Worm (Caenorhabditis elegans) whole organism, L2 larva: Measurements from ENCODE around the gene R05H10.1.

Source experiments
- C34F6.9 ChIP-seq: fragments of 150-350 bp; optimal IDR thresholded peaks from 2 replicates; lab custom pipeline; 2014; ENCODE audit warnings: missing biosample characterization, missing genetic modification characterization
- F13H6.1 ChIP-seq: sonication (generic microtip); optimal IDR thresholded peaks from 2 replicates; lab custom pipeline; 2016; ENCODE audit warnings: missing genetic modification characterization, missing compliant biosample characterization
- R02D3.7 ChIP-seq: fragments of 150-350 bp; optimal IDR thresholded peaks from 2 replicates; lab custom pipeline; 2014; ENCODE audit warnings: missing biosample characterization, missing genetic modification characterization
- ZK546.5 ChIP-seq: sonication (generic microtip); optimal IDR thresholded peaks from 2 replicates; lab custom pipeline; 2017; ENCODE audit warnings: missing biosample characterization, missing genetic modification characterization
- aly-2 ChIP-seq: fragments of 150-350 bp; optimal IDR thresholded peaks from 2 replicates; lab custom pipeline; 2014; ENCODE audit warnings: missing biosample characterization, missing genetic modification characterization
- ama-1 ChIP-seq: fragments of 150-350 bp; optimal IDR thresholded peaks from 2 replicates; lab custom pipeline; 2018; ENCODE audit warnings: inconsistent platforms
- blmp-1 ChIP-seq: sonication (generic microtip); optimal IDR thresholded peaks from 2 replicates; lab custom pipeline; 2017; ENCODE audit warnings: missing genetic modification characterization, mild to moderate bottlenecking, missing compliant biosample characterization, antibody characterized with exemption, moderate library complexity; ENCODE audit not compliant: insufficient read depth
- ceh-16 ChIP-seq: fragments of 150-350 bp; optimal IDR thresholded peaks from 2 replicates; lab custom pipeline; 2014; ENCODE audit warnings: missing biosample characterization, missing genetic modification characterization
- ceh-82 ChIP-seq: fragments of 150-350 bp; optimal IDR thresholded peaks from 2 replicates; lab custom pipeline; 2014; ENCODE audit warnings: missing biosample characterization, missing genetic modification characterization
- crh-2 ChIP-seq: sonication (generic microtip); optimal IDR thresholded peaks from 2 replicates; lab custom pipeline; 2017; ENCODE audit warnings: missing biosample characterization, missing genetic modification characterization
- egl-27 ChIP-seq: sonication (generic microtip); optimal IDR thresholded peaks from 3 replicates; lab custom pipeline; 2017; ENCODE audit warnings: missing biosample characterization, missing genetic modification reagents, missing genetic modification characterization
- elt-1 ChIP-seq: fragments of 150-350 bp; optimal IDR thresholded peaks from 2 replicates; lab custom pipeline; 2014; ENCODE audit warnings: missing biosample characterization, missing genetic modification characterization
- fos-1 ChIP-seq: fragments of 150-350 bp; optimal IDR thresholded peaks from 2 replicates; lab custom pipeline; 2014; ENCODE audit warnings: missing biosample characterization, missing genetic modification characterization
- gmeb-1 ChIP-seq: fragments of 150-350 bp; optimal IDR thresholded peaks from 2 replicates; lab custom pipeline; 2014; ENCODE audit warnings: missing biosample characterization, missing genetic modification characterization
- lin-11 ChIP-seq: fragments of 150-350 bp; sonication (generic microtip); optimal IDR thresholded peaks from 2 replicates; lab custom pipeline; 2014; ENCODE audit warnings: missing biosample characterization, missing genetic modification characterization, inconsistent platforms, mixed read lengths
- lin-13 ChIP-seq: fragments of 150-350 bp; optimal IDR thresholded peaks from 2 replicates; lab custom pipeline; 2014; ENCODE audit warnings: missing biosample characterization, missing genetic modification reagents, missing genetic modification characterization
- lin-39 ChIP-seq: fragments of 150-350 bp; optimal IDR thresholded peaks from 2 replicates; lab custom pipeline; 2014; ENCODE audit warnings: missing biosample characterization, missing genetic modification reagents, missing genetic modification characterization
- lsy-2 ChIP-seq, 2 experiments: fragments of 150-350 bp in 1 of 2; sonication (generic microtip) in 1 of 2; optimal IDR thresholded peaks; 2 replicates each; lab custom pipeline; 2014 to 2017; ENCODE audit warnings: missing biosample characterization in 2 of 2, missing genetic modification characterization in 2 of 2
- mab-5 ChIP-seq: fragments of 150-350 bp; optimal IDR thresholded peaks from 2 replicates; lab custom pipeline; 2014; ENCODE audit warnings: missing biosample characterization, missing genetic modification characterization
- mbf-1 ChIP-seq: sonication (generic microtip); optimal IDR thresholded peaks from 2 replicates; lab custom pipeline; 2017; ENCODE audit warnings: missing biosample characterization, missing genetic modification characterization
- mdl-1 ChIP-seq, 2 experiments: fragments of 150-350 bp in 1 of 2; sonication (generic microtip) in 1 of 2; optimal IDR thresholded peaks; 2 replicates each; lab custom pipeline; 2017; ENCODE audit warnings: missing biosample characterization in 2 of 2, missing genetic modification characterization in 2 of 2
- nhr-129 ChIP-seq: fragments of 150-350 bp; optimal IDR thresholded peaks from 2 replicates; lab custom pipeline; 2014; ENCODE audit warnings: missing biosample characterization, missing genetic modification characterization
- nhr-21 ChIP-seq: fragments of 150-350 bp; optimal IDR thresholded peaks from 2 replicates; lab custom pipeline; 2014; ENCODE audit warnings: missing biosample characterization, missing genetic modification characterization
- nhr-237 ChIP-seq: fragments of 150-350 bp; optimal IDR thresholded peaks from 2 replicates; lab custom pipeline; 2014; ENCODE audit warnings: missing biosample characterization, missing genetic modification characterization
- nhr-25 ChIP-seq: fragments of 150-350 bp; sonication (generic microtip); optimal IDR thresholded peaks from 3 replicates; lab custom pipeline; 2014; ENCODE audit warnings: missing biosample characterization, missing genetic modification characterization
- nhr-6 ChIP-seq: fragments of 150-350 bp; optimal IDR thresholded peaks from 2 replicates; lab custom pipeline; 2014; ENCODE audit warnings: missing biosample characterization, missing genetic modification characterization
- nhr-77 ChIP-seq: fragments of 150-350 bp; optimal IDR thresholded peaks from 2 replicates; lab custom pipeline; 2014; ENCODE audit warnings: missing biosample characterization, missing genetic modification characterization
- sem-4 ChIP-seq: fragments of 150-350 bp; optimal IDR thresholded peaks from 2 replicates; lab custom pipeline; 2014; ENCODE audit warnings: missing biosample characterization, missing genetic modification reagents, missing genetic modification characterization
- sma-3 ChIP-seq: sonication (generic microtip); optimal IDR thresholded peaks from 2 replicates; lab custom pipeline; 2016; ENCODE audit warnings: missing genetic modification reagents, missing genetic modification characterization, missing compliant biosample characterization
- sma-9 ChIP-seq, 2 experiments: fragments of 150-350 bp in 1 of 2; sonication (generic microtip) in 1 of 2; optimal IDR thresholded peaks; 2 replicates each; lab custom pipeline; 2014 to 2016; ENCODE audit warnings: missing genetic modification characterization in 2 of 2, mild to moderate bottlenecking in 1 of 2, missing biosample characterization in 1 of 2, missing compliant biosample characterization in 1 of 2, missing genetic modification reagents in 1 of 2, moderate library complexity in 1 of 2
- snpc-4 ChIP-seq: fragments of 150-350 bp; optimal IDR thresholded peaks from 2 replicates; lab custom pipeline; 2014; ENCODE audit warnings: missing biosample characterization, missing genetic modification characterization
- unc-55 ChIP-seq: fragments of 150-350 bp; sonication (generic microtip); optimal IDR thresholded peaks from 3 replicates; lab custom pipeline; 2014; ENCODE audit warnings: missing biosample characterization, missing genetic modification reagents, missing genetic modification characterization
- zag-1 ChIP-seq: fragments of 150-350 bp; optimal IDR thresholded peaks from 2 replicates; lab custom pipeline; 2014; ENCODE audit warnings: missing biosample characterization, missing genetic modification characterization
- ztf-1 ChIP-seq: fragments of 200-800 bp; sonication (Bioruptor generic); conservative IDR thresholded peaks from 2 replicates; pipeline ENCODE4 v1.3.6; 2022; ENCODE audit warnings: missing genetic modification characterization, missing compliant biosample characterization
- ztf-4 ChIP-seq: fragments of 150-350 bp; optimal IDR thresholded peaks from 2 replicates; lab custom pipeline; 2014; ENCODE audit warnings: missing biosample characterization, missing genetic modification characterization

The R05H10.1 gene

DNA sequence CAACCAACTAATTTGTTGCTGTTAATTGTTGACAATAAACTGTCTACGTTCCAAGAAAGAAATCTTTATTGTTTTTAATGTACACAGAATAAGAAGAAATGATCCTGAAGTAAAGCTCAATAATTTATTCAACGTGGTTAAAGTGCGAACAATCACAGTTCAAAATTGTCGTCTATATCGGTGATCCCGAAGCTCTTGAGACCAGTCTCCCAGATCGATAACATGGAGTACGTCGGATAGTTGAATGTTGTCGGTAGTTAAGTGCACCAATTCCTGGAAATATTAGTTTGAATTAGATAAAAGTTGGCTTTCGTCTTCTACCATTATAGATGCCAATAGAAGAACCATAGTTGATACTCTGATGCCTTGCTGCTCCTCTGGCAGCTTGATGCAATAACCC is 35.5 kb upstream of the R05H10.1 start:
- TF ChIP-seq mab-5 (tag; lab: Kevin White, UChicago), result no peak
- TF ChIP-seq lin-11 (tag; lab: Kevin White, UChicago), result no peak
- TF ChIP-seq nhr-25 (tag; lab: Kevin White, UChicago), result no peak
- TF ChIP-seq nhr-21 (tag; lab: Kevin White, UChicago), result no peak
- no peak for TF ChIP-seq aly-2 (tag; lab: Kevin White, UChicago)
- TF ChIP-seq ama-1 (lab: Kevin White, UChicago), result no peak
- no peak for TF ChIP-seq elt-1 (tag; lab: Kevin White, UChicago)
- TF ChIP-seq, all 48 proteins: peak for 0

DNA sequence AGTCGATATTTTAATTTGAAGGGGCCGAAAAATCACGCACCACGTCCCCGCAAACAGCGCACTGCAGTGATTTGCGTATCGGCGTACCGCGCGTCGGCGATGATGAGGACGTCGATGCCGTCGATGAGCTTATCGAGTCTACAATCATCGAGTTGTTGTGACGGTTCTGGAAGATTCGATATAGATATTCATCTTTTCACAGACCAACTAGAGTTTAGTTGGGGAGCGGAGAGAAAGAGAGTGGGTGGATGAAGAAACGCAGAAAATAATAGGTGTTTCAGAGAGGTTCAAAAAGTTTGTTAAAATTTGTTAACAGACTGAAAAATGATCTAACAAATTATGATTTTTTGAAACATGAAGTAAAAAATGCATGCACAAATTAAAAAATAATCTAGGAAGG is 33.2 kb upstream of the R05H10.1 start, which contains the start of gene nhr-61:
TSS of gene nhr-61 (minus strand) at position 168 of the 400 bp plus-strand sequence.
- TF ChIP-seq elt-1 (tag; lab: Kevin White, UChicago) (peak; percentile 54), aly-2 (tag; lab: Kevin White, UChicago) (no peak)

DNA sequence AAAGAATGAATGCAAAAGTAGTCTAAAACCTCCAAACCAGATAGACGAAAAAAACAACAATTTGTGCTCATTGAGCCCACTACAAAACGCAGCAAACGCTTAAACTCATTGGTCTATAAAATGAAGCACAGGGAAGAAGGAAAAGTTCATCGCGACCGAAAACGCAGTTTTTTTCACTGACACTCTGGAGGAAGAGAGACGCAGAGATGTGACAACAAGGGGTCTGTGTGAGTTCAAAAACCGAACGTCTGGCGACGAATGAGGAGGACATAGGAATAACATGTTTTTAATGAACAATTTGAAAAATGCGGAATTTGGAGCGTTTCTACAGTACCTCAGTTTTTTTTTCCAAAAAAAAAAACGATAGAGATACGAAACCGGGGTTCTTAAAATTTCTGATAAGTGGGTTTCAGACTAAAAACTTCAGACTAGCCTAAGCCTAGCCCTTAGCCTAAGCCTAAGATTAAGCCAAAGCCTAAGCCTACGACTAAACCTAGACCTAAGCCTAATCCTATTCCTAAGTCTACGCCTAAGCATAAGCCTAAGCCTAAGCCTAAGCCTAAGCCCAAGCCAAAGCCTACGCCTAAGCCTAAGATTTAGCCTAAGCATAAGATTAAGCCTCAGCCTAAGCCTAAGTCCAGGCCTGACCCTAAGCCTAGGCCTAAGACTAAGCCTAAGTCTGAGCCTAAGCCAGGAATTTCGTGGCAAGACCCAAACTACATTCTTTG is 32.2 kb upstream of the R05H10.1 start:
- TF ChIP-seq ztf-4 (tag; lab: Kevin White, UChicago), result no peak
- TF ChIP-seq fos-1 (tag; lab: Kevin White, UChicago), result peak; percentile 11

DNA sequence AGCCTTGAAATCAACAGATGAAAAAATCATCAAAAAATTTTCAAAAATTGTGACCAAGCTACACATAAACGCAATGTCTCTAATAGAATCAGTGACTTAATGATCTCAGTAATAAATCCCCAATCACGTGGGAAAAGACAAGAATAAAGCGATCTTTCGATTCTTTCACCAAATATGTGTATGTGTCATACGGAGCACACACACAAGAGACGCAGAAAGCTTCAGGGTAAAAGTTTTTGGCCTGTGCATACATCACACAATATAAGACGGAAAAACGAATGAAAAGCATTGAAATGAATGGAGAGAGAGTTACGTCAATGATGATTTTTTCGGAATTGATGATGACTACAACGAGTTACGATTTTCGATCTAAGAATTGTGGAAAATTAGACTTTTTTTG is 31.2 kb upstream of the R05H10.1 start:
- peak; percentile 54 for TF ChIP-seq fos-1 (tag; lab: Kevin White, UChicago)
- peak; percentile 5 for TF ChIP-seq nhr-21 (tag; lab: Kevin White, UChicago)
- no peak for TF ChIP-seq R02D3.7 (tag; lab: Kevin White, UChicago)
- peak; percentile 13 for TF ChIP-seq C34F6.9 (tag; lab: Kevin White, UChicago)

DNA sequence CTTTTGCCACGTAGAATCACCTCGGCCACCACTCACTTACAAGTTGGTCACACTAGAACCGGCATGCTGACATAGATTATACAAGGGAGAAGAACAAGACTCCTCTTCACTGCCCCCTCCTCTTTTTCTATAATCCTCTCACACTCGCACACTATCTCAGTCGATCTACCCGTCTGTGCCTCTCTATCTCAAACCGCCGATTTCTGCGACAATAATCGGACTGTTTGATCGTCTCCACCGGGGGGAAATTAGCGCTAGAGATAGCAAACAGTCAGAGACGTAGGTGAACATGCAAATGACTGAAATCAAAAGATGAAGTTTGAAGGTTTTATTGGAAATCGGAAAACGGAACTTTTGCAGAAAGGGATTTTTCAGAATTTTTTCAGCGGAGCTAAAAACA is 29.2 kb upstream of the R05H10.1 start:
- TF ChIP-seq egl-27 (tag; lab: Kevin White, UChicago), result peak; percentile 39
- TF ChIP-seq crh-2 (tag; lab: Kevin White, UChicago), result peak; percentile 90
- TF ChIP-seq lsy-2 (tag; optimal IDR thresholded peaks at IDR 0.05; lab: Kevin White, UChicago), result peak; percentile 19 to 63
- peak; percentile 61 for TF ChIP-seq sem-4 (tag; lab: Kevin White, UChicago)
- TF ChIP-seq F13H6.1 (tag; lab: Kevin White, UChicago), result peak; percentile 86
- peak; percentile 89 for TF ChIP-seq nhr-25 (tag; lab: Kevin White, UChicago)
- peak; percentile 76 for TF ChIP-seq nhr-129 (tag; lab: Kevin White, UChicago)
- TF ChIP-seq mdl-1 (tag; optimal IDR thresholded peaks at IDR 0.05; lab: Kevin White, UChicago), result peak in 1 of 2 experiments; percentile 15
- peak; percentile 0 for TF ChIP-seq snpc-4
- peak; percentile 56 for TF ChIP-seq blmp-1 (tag; lab: Kevin White, UChicago)
- peak; percentile 14 for TF ChIP-seq elt-1 (tag; lab: Kevin White, UChicago)
- TF ChIP-seq sma-3 (GFP tag; lab: Kevin White, UChicago), result peak; percentile 71
- TF ChIP-seq fos-1 (tag; lab: Kevin White, UChicago), result peak; percentile 75
- TF ChIP-seq lin-39 (tag; lab: Kevin White, UChicago), result no peak
- TF ChIP-seq nhr-6 (tag; lab: Kevin White, UChicago), result peak; percentile 63
- TF ChIP-seq mbf-1 (tag; lab: Kevin White, UChicago), result no peak
- no peak for TF ChIP-seq nhr-237
- TF ChIP-seq ztf-1 (GFP tag; lab: Robert Waterston, UW), result no peak
- no peak for TF ChIP-seq ceh-82 (tag; lab: Kevin White, UChicago)
- peak; percentile 70 for TF ChIP-seq nhr-21 (tag; lab: Kevin White, UChicago)
- TF ChIP-seq gmeb-1 (tag; lab: Kevin White, UChicago), result peak; percentile 76
- TF ChIP-seq ztf-4 (tag; lab: Kevin White, UChicago), result peak; percentile 38
- no peak for TF ChIP-seq R02D3.7 (tag; lab: Kevin White, UChicago)
- peak; percentile 51 for TF ChIP-seq nhr-77
- no peak for TF ChIP-seq unc-55 (GFP tag; lab: Kevin White, UChicago)
- peak; percentile 40 for TF ChIP-seq C34F6.9 (tag; lab: Kevin White, UChicago)
- TF ChIP-seq lin-13, result peak; percentile 42
- TF ChIP-seq zag-1 (tag; lab: Kevin White, UChicago), result no peak
- peak; percentile 86 for TF ChIP-seq sma-9 (GFP tag; optimal IDR thresholded peaks at IDR 0.05; lab: Kevin White, UChicago)
- no peak for TF ChIP-seq sma-9 (tag; optimal IDR thresholded peaks at IDR 0.05; lab: Kevin White, UChicago)
- no peak for TF ChIP-seq aly-2 (tag; lab: Kevin White, UChicago)
- TF ChIP-seq ZK546.5 (tag; lab: Kevin White, UChicago), result no peak
- TF ChIP-seq ceh-16 (tag; lab: Kevin White, UChicago), result peak; percentile 68
